Worm (Caenorhabditis elegans) whole organism, L4 larva: ENCODE data around the gene knl-1.

Experiments used
- F44E2.7 ChIP-seq: fragments of 200-800 bp; sonication (Bioruptor generic); IDR thresholded peaks from 2 replicates; pipeline ENCODE4 v2.1.2; 2022; ENCODE audit warnings: missing genetic modification characterization, missing compliant biosample characterization
- Y48G9A.11 ChIP-seq: fragments of 200-800 bp; sonication (Bioruptor generic); IDR thresholded peaks from 2 replicates; pipeline ENCODE4 v1.3.6; 2022; ENCODE audit warnings: missing genetic modification reagents, missing genetic modification characterization, missing compliant biosample characterization
- ZK337.2 ChIP-seq: fragments of 200-800 bp; sonication (Bioruptor generic); IDR thresholded peaks from 2 replicates; pipeline ENCODE4 v1.3.6; 2022; ENCODE audit warnings: missing genetic modification reagents, missing genetic modification characterization, missing compliant biosample characterization
- ama-1 ChIP-seq: fragments of 150-350 bp; optimal IDR thresholded peaks from 2 replicates; lab custom pipeline; 2014; ENCODE audit warnings: inconsistent platforms, mixed read lengths
- ceh-20 ChIP-seq: fragments of 200-800 bp; sonication (Bioruptor generic); IDR thresholded peaks from 2 replicates; pipeline ENCODE4 v1.3.6; 2022; ENCODE audit warnings: missing genetic modification reagents, missing genetic modification characterization, missing compliant biosample characterization
- ceh-62 ChIP-seq: sonication (generic microtip); optimal IDR thresholded peaks from 2 replicates; lab custom pipeline; 2017; ENCODE audit warnings: missing biosample characterization, missing genetic modification characterization
- daf-8 ChIP-seq: fragments of 200-800 bp; sonication (Bioruptor generic); IDR thresholded peaks from 2 replicates; pipeline ENCODE4 v1.3.6; 2022; ENCODE audit warnings: missing genetic modification characterization, missing compliant biosample characterization
- egl-43 ChIP-seq: fragments of 200-800 bp; sonication (Bioruptor generic); IDR thresholded peaks from 2 replicates; pipeline ENCODE4 v1.3.6; 2022; ENCODE audit warnings: missing genetic modification reagents, missing genetic modification characterization, missing compliant biosample characterization
- lin-13 ChIP-seq: fragments of 150-350 bp; optimal IDR thresholded peaks from 2 replicates; lab custom pipeline; 2014; ENCODE audit warnings: missing biosample characterization, missing genetic modification reagents, missing genetic modification characterization
- lsy-2 ChIP-seq, 2 experiments: fragments of 150-350 bp in 1 of 2; sonication (generic microtip) in 1 of 2; optimal IDR thresholded peaks; 2 replicates each; lab custom pipeline; 2014 to 2017; ENCODE audit warnings: missing biosample characterization in 2 of 2, missing genetic modification characterization in 2 of 2
- madf-9 ChIP-seq: fragments of 200-800 bp; sonication (Bioruptor generic); conservative IDR thresholded peaks from 2 replicates; pipeline ENCODE4 v1.3.6; 2022; ENCODE audit warnings: missing genetic modification reagents, missing genetic modification characterization, missing compliant biosample characterization
- mdt-29 ChIP-seq: fragments of 200-800 bp; sonication (Bioruptor generic); IDR thresholded peaks from 2 replicates; pipeline ENCODE4 v1.3.6; 2022; ENCODE audit warnings: missing genetic modification reagents, missing genetic modification characterization, missing compliant biosample characterization
- mep-1 ChIP-seq: fragments of 150-350 bp; sonication (generic microtip); optimal IDR thresholded peaks from 3 replicates; lab custom pipeline; 2014; ENCODE audit warnings: missing biosample characterization, missing genetic modification characterization
- mxl-3 ChIP-seq: fragments of 200-800 bp; sonication (Bioruptor generic); optimal IDR thresholded peaks from 2 replicates; lab custom pipeline; 2018; ENCODE audit warnings: mild to moderate bottlenecking, missing genetic modification characterization, missing compliant biosample characterization
- nhr-102 ChIP-seq: sonication (generic microtip); optimal IDR thresholded peaks from 2 replicates; lab custom pipeline; 2016; ENCODE audit warnings: mild to moderate bottlenecking, missing genetic modification characterization, moderate library complexity, missing compliant biosample characterization
- nhr-48 ChIP-seq: sonication (generic microtip); optimal IDR thresholded peaks from 2 replicates; lab custom pipeline; 2016; ENCODE audit warnings: mild to moderate bottlenecking, missing genetic modification characterization, missing compliant biosample characterization
- rbr-2 ChIP-seq: sonication (generic microtip); optimal IDR thresholded peaks from 2 replicates; lab custom pipeline; 2016; ENCODE audit warnings: missing genotype, missing genetic modification characterization, missing compliant biosample characterization
- set-16 ChIP-seq: fragments of 200-800 bp; sonication (Bioruptor generic); IDR thresholded peaks from 2 replicates; pipeline ENCODE4 v1.3.6; 2022; ENCODE audit warnings: missing genetic modification reagents, missing genetic modification characterization, missing compliant biosample characterization
- spr-3 ChIP-seq: fragments of 200-800 bp; sonication (Bioruptor generic); optimal IDR thresholded peaks from 2 replicates; lab custom pipeline; 2018; ENCODE audit warnings: mild to moderate bottlenecking, missing genetic modification characterization, missing compliant biosample characterization
- tra-1 ChIP-seq: fragments of 200-800 bp; sonication (Bioruptor generic); IDR thresholded peaks from 2 replicates; pipeline ENCODE4 v1.3.6; 2022; ENCODE audit warnings: missing genetic modification reagents, missing genetic modification characterization, missing compliant biosample characterization
- unc-130 ChIP-seq: sonication (generic microtip); optimal IDR thresholded peaks from 2 replicates; lab custom pipeline; 2016; ENCODE audit warnings: missing genetic modification reagents, missing genetic modification characterization, missing compliant biosample characterization
- unc-39 ChIP-seq: sonication (generic microtip); optimal IDR thresholded peaks from 2 replicates; lab custom pipeline; 2017; ENCODE audit warnings: missing biosample characterization, missing genetic modification characterization
- vab-7 ChIP-seq: fragments of 200-800 bp; sonication (Bioruptor generic); IDR thresholded peaks from 2 replicates; pipeline ENCODE4 v1.3.6; 2022; ENCODE audit warnings: missing genetic modification reagents, missing genetic modification characterization, missing compliant biosample characterization
- zip-2 ChIP-seq: fragments of 150-350 bp; optimal IDR thresholded peaks from 2 replicates; lab custom pipeline; 2014; ENCODE audit warnings: missing biosample characterization, missing genetic modification characterization

knl-1 gene

ce11 chrIII:8299734-8300133, 49.3 kb downstream of the knl-1 start (continued):
- TF ChIP-seq Y48G9A.11 (no peak), lin-13 (GFP tag; lab: Kevin White, UChicago) (no peak), zip-2 (tag; lab: Kevin White, UChicago) (no peak), lsy-2 (tag; optimal IDR thresholded peaks at IDR 0.05; lab: Kevin White, UChicago) (no peak)

- TF ChIP-seq set-16 (GFP tag; lab: Robert Waterston, UW): no peak
- no peak for TF ChIP-seq mdt-29 (GFP tag; lab: Robert Waterston, UW)
- no peak for TF ChIP-seq mep-1 (tag; lab: Kevin White, UChicago)
- TF ChIP-seq rbr-2 (tag; lab: Kevin White, UChicago): no peak
- no peak for TF ChIP-seq spr-3 (GFP tag; lab: Kevin White, UChicago)
- no peak for TF ChIP-seq ama-1
- no peak for TF ChIP-seq unc-39 (tag; lab: Kevin White, UChicago)
- TF ChIP-seq vab-7 (GFP tag; lab: Robert Waterston, UW): no peak
- no peak for TF ChIP-seq unc-130 (GFP tag; lab: Kevin White, UChicago)
- TF ChIP-seq zip-2 (tag; lab: Kevin White, UChicago): no peak
- no peak for TF ChIP-seq daf-8 (GFP tag; lab: Robert Waterston, UW)
- TF ChIP-seq nhr-48 (tag; lab: Kevin White, UChicago): no peak
- TF ChIP-seq ZK337.2 (GFP tag; lab: Robert Waterston, UW): no peak
- no peak for TF ChIP-seq mxl-3 (GFP tag; lab: Kevin White, UChicago)
- TF ChIP-seq ceh-20 (GFP tag; lab: Robert Waterston, UW): no peak
- TF ChIP-seq madf-9 (GFP tag; lab: Robert Waterston, UW): no peak
Measured at ce11 chrIII:8300860-8301396, 50.5 kb downstream of the knl-1 start.

- TF ChIP-seq nhr-102: no peak
- no peak for TF ChIP-seq tra-1 (GFP tag; lab: Robert Waterston, UW)
- no peak for TF ChIP-seq ceh-62 (tag; lab: Kevin White, UChicago)
- TF ChIP-seq egl-43 (GFP tag; lab: Robert Waterston, UW): no peak
- TF ChIP-seq F44E2.7 (GFP tag; lab: Robert Waterston, UW): no peak
Measured at ce11 chrIII:8303440-8303839, 53.0 kb downstream of the knl-1 start.
